Worm (Caenorhabditis elegans) whole organism, young adult: ENCODE results near the gene H08M01.1.

ENCODE experiments used
- C17E4.6 ChIP-seq: fragments of 200-800 bp; sonication (Bioruptor generic); IDR thresholded peaks from 2 replicates; pipeline ENCODE4 v1.3.6; 2022; ENCODE audit warnings: missing genetic modification reagents, missing genetic modification characterization, missing compliant biosample characterization
- D2030.7 ChIP-seq: fragments of 200-800 bp; sonication (Bioruptor generic); IDR thresholded peaks from 2 replicates; pipeline ENCODE4 v1.3.6; 2022; ENCODE audit warnings: missing genetic modification reagents, missing genetic modification characterization, missing compliant biosample characterization
- F39B2.1 ChIP-seq: fragments of 200-800 bp; sonication (Bioruptor generic); IDR thresholded peaks from 2 replicates; pipeline ENCODE4 v1.3.6; 2022; ENCODE audit warnings: missing genetic modification reagents, missing genetic modification characterization, missing compliant biosample characterization
- Y53F4B.3 ChIP-seq: fragments of 200-800 bp; sonication (Bioruptor generic); IDR thresholded peaks from 2 replicates; pipeline ENCODE4 v1.3.6; 2022; ENCODE audit warnings: missing genetic modification reagents, missing genetic modification characterization, missing compliant biosample characterization
- Y53G8AR.9 ChIP-seq: fragments of 200-800 bp; sonication (Bioruptor generic); conservative IDR thresholded peaks from 2 replicates; pipeline ENCODE4 v1.3.6; 2022; ENCODE audit warnings: missing genetic modification reagents, missing genetic modification characterization, missing compliant biosample characterization
- Y95B8A.8 ChIP-seq: fragments of 200-800 bp; sonication (Bioruptor generic); IDR thresholded peaks from 2 replicates; pipeline ENCODE4 v1.3.6; 2022; ENCODE audit warnings: missing genetic modification reagents, missing genetic modification characterization, missing compliant biosample characterization
- akir-1 ChIP-seq: fragments of 200-800 bp; sonication (Bioruptor generic); optimal IDR thresholded peaks from 2 replicates; lab custom pipeline; 2018; ENCODE audit warnings: mild to moderate bottlenecking, missing genetic modification characterization, moderate library complexity, missing compliant biosample characterization
- aptf-2 ChIP-seq: fragments of 200-800 bp; sonication (Bioruptor generic); conservative IDR thresholded peaks from 2 replicates; pipeline ENCODE4 v1.3.6; 2022; ENCODE audit warnings: missing genetic modification reagents, missing genetic modification characterization, missing compliant biosample characterization
- athp-1 ChIP-seq: sonication (generic microtip); optimal IDR thresholded peaks from 2 replicates; lab custom pipeline; 2017; ENCODE audit warnings: mild to moderate bottlenecking, missing genetic modification characterization, missing compliant biosample characterization
- bed-2 ChIP-seq: fragments of 200-800 bp; sonication (Bioruptor generic); IDR thresholded peaks from 2 replicates; pipeline ENCODE4 v1.3.6; 2022; ENCODE audit warnings: missing genetic modification reagents, missing genetic modification characterization, missing compliant biosample characterization
- cebp-2 ChIP-seq: fragments of 200-800 bp; sonication (Bioruptor generic); IDR thresholded peaks from 2 replicates; pipeline ENCODE4 v1.3.6; 2022; ENCODE audit warnings: missing genetic modification characterization, missing compliant biosample characterization
- ceh-100 ChIP-seq: fragments of 200-800 bp; sonication (Bioruptor generic); IDR thresholded peaks from 2 replicates; pipeline ENCODE4 v1.3.6; 2022; ENCODE audit warnings: missing genetic modification reagents, missing genetic modification characterization, missing compliant biosample characterization
- ceh-27 ChIP-seq: fragments of 200-800 bp; sonication (Bioruptor generic); optimal IDR thresholded peaks from 2 replicates; lab custom pipeline; 2018; ENCODE audit warnings: mild to moderate bottlenecking, missing genetic modification characterization, moderate library complexity, missing compliant biosample characterization
- ceh-91 ChIP-seq: fragments of 200-800 bp; sonication (Bioruptor generic); IDR thresholded peaks from 2 replicates; pipeline ENCODE4 v1.3.6; 2022; ENCODE audit warnings: missing genetic modification reagents, missing genetic modification characterization, missing compliant biosample characterization
- dox-1 ChIP-seq: fragments of 200-800 bp; sonication (Bioruptor generic); IDR thresholded peaks from 2 replicates; pipeline ENCODE4 v1.3.6; 2022; ENCODE audit warnings: missing genetic modification reagents, missing genetic modification characterization, missing compliant biosample characterization
- dpff-1 ChIP-seq: sonication (generic microtip); optimal IDR thresholded peaks from 2 replicates; lab custom pipeline; 2017; ENCODE audit warnings: mild to moderate bottlenecking, missing genetic modification characterization, missing compliant biosample characterization
- dpl-1 ChIP-seq: fragments of 150-350 bp; optimal IDR thresholded peaks from 2 replicates; lab custom pipeline; 2014; ENCODE audit warnings: missing biosample characterization, missing genetic modification reagents, missing genetic modification characterization
- efl-1 ChIP-seq: fragments of 150-350 bp; optimal IDR thresholded peaks from 2 replicates; lab custom pipeline; 2014; ENCODE audit warnings: missing biosample characterization, missing genetic modification reagents, missing genetic modification characterization
- ekl-4 ChIP-seq: fragments of 200-800 bp; sonication (Bioruptor generic); IDR thresholded peaks from 2 replicates; pipeline ENCODE4 v1.3.6; 2022; ENCODE audit warnings: missing genetic modification reagents, missing genetic modification characterization, missing compliant biosample characterization
- fkh-3 ChIP-seq: sonication (generic microtip); optimal IDR thresholded peaks from 2 replicates; lab custom pipeline; 2016; ENCODE audit warnings: mild to moderate bottlenecking, missing genetic modification characterization, missing compliant biosample characterization
- gei-17 ChIP-seq: fragments of 200-800 bp; sonication (Bioruptor generic); optimal IDR thresholded peaks from 2 replicates; lab custom pipeline; 2018; ENCODE audit warnings: mild to moderate bottlenecking, missing genetic modification characterization, missing compliant biosample characterization
- hmg-1.2 ChIP-seq: fragments of 200-800 bp; sonication (Bioruptor generic); IDR thresholded peaks from 2 replicates; pipeline ENCODE4 v1.3.6; 2022; ENCODE audit warnings: missing genetic modification reagents, missing genetic modification characterization, missing compliant biosample characterization
- hmg-20 ChIP-seq: fragments of 200-800 bp; sonication (Bioruptor generic); IDR thresholded peaks from 2 replicates; pipeline ENCODE4 v1.3.6; 2022; ENCODE audit warnings: missing genetic modification reagents, missing genetic modification characterization, missing compliant biosample characterization
- lag-1 ChIP-seq: fragments of 200-800 bp; sonication (Bioruptor generic); IDR thresholded peaks from 2 replicates; pipeline ENCODE4 v1.3.6; 2022; ENCODE audit warnings: missing genetic modification reagents, missing genetic modification characterization, missing compliant biosample characterization
- let-526 ChIP-seq: fragments of 200-800 bp; sonication (Bioruptor generic); IDR thresholded peaks from 2 replicates; pipeline ENCODE4 v1.3.6; 2022; ENCODE audit warnings: missing genetic modification reagents, missing genetic modification characterization, missing compliant biosample characterization
- lin-40 ChIP-seq: sonication (generic microtip); optimal IDR thresholded peaks from 2 replicates; lab custom pipeline; 2016; ENCODE audit warnings: missing genetic modification characterization, mild to moderate bottlenecking, missing compliant biosample characterization, missing genotype, missing genetic modification reagents
- lin-54 ChIP-seq: fragments of 200-800 bp; sonication (Bioruptor generic); optimal IDR thresholded peaks from 2 replicates; lab custom pipeline; 2018; ENCODE audit warnings: mild to moderate bottlenecking, missing genetic modification characterization, missing compliant biosample characterization
- lir-1 ChIP-seq: fragments of 200-800 bp; sonication (Bioruptor generic); conservative IDR thresholded peaks from 2 replicates; pipeline ENCODE4 v1.3.6; 2022; ENCODE audit warnings: missing genetic modification reagents, missing genetic modification characterization, missing compliant biosample characterization
- madf-10 ChIP-seq: sonication (generic microtip); optimal IDR thresholded peaks from 2 replicates; lab custom pipeline; 2016; ENCODE audit warnings: mild to moderate bottlenecking, missing genetic modification characterization, missing compliant biosample characterization
- madf-6 ChIP-seq: fragments of 200-800 bp; sonication (Bioruptor generic); IDR thresholded peaks from 2 replicates; pipeline ENCODE4 v1.3.6; 2022; ENCODE audit warnings: missing genetic modification reagents, missing genetic modification characterization, missing compliant biosample characterization
- madf-8 ChIP-seq: fragments of 200-800 bp; sonication (Bioruptor generic); conservative IDR thresholded peaks from 2 replicates; pipeline ENCODE4 v1.3.6; 2022; ENCODE audit warnings: missing genetic modification reagents, missing genetic modification characterization, missing compliant biosample characterization
- mel-28 ChIP-seq: sonication (generic microtip); optimal IDR thresholded peaks from 2 replicates; lab custom pipeline; 2016; ENCODE audit warnings: borderline replicate concordance, mild to moderate bottlenecking, missing genetic modification characterization, missing compliant biosample characterization
- nfya-2 ChIP-seq: fragments of 200-800 bp; sonication (Bioruptor generic); IDR thresholded peaks from 2 replicates; pipeline ENCODE4 v1.3.6; 2022; ENCODE audit warnings: missing genetic modification reagents, missing genetic modification characterization, missing compliant biosample characterization
- nfyb-1 ChIP-seq: fragments of 200-800 bp; sonication (Bioruptor generic); IDR thresholded peaks from 2 replicates; pipeline ENCODE4 v1.3.6; 2022; ENCODE audit warnings: missing genetic modification reagents, missing genetic modification characterization, missing compliant biosample characterization
- nhr-120 ChIP-seq: fragments of 200-800 bp; sonication (Bioruptor generic); IDR thresholded peaks from 2 replicates; pipeline ENCODE4 v1.3.6; 2022; ENCODE audit warnings: missing genetic modification characterization, missing compliant biosample characterization
- nhr-90 ChIP-seq: sonication (generic microtip); optimal IDR thresholded peaks from 2 replicates; lab custom pipeline; 2016; ENCODE audit warnings: missing genotype, mild to moderate bottlenecking, missing genetic modification characterization, missing compliant biosample characterization
- pbrm-1 ChIP-seq: fragments of 200-800 bp; sonication (Bioruptor generic); IDR thresholded peaks from 2 replicates; pipeline ENCODE4 v1.3.6; 2022; ENCODE audit warnings: missing genetic modification reagents, missing genetic modification characterization, missing compliant biosample characterization
- rcor-1 ChIP-seq: fragments of 200-800 bp; sonication (Bioruptor generic); IDR thresholded peaks from 2 replicates; pipeline ENCODE4 v1.3.6; 2022; ENCODE audit warnings: missing genetic modification reagents, missing genetic modification characterization, missing compliant biosample characterization
- repo-1 ChIP-seq: sonication (generic microtip); optimal IDR thresholded peaks from 2 replicates; lab custom pipeline; 2017; ENCODE audit warnings: mild to moderate bottlenecking, missing genetic modification characterization, missing compliant biosample characterization
- sdz-38 ChIP-seq: sonication (generic microtip); optimal IDR thresholded peaks from 2 replicates; lab custom pipeline; 2016; ENCODE audit warnings: missing genotype, missing genetic modification characterization, missing compliant biosample characterization
- snpc-1.1 ChIP-seq: sonication (generic microtip); optimal IDR thresholded peaks from 2 replicates; lab custom pipeline; 2017; ENCODE audit warnings: missing genetic modification characterization, mild to moderate bottlenecking, missing compliant biosample characterization, antibody characterized with exemption, moderate library complexity, missing genotype, missing genetic modification reagents; ENCODE audit not compliant: insufficient read depth
- sptf-2 ChIP-seq: fragments of 200-800 bp; sonication (Bioruptor generic); optimal IDR thresholded peaks from 2 replicates; lab custom pipeline; 2018; ENCODE audit warnings: mild to moderate bottlenecking, missing genetic modification characterization, missing compliant biosample characterization
- tlf-1 ChIP-seq: fragments of 200-800 bp; sonication (Bioruptor generic); optimal IDR thresholded peaks from 2 replicates; lab custom pipeline; 2018; ENCODE audit warnings: mild to moderate bottlenecking, missing genetic modification characterization, missing compliant biosample characterization
- xnd-1 ChIP-seq: sonication (generic microtip); optimal IDR thresholded peaks from 2 replicates; lab custom pipeline; 2016; ENCODE audit warnings: missing genotype, missing genetic modification reagents, missing genetic modification characterization, missing compliant biosample characterization
- zim-3 ChIP-seq: sonication (generic microtip); optimal IDR thresholded peaks from 2 replicates; lab custom pipeline; 2017; ENCODE audit warnings: mild to moderate bottlenecking, missing genetic modification characterization, moderate library complexity, missing compliant biosample characterization
- ztf-18 ChIP-seq: sonication (generic microtip); optimal IDR thresholded peaks from 2 replicates; lab custom pipeline; 2016; ENCODE audit warnings: missing genotype, mild to moderate bottlenecking, missing genetic modification characterization, missing compliant biosample characterization
- ztf-22 ChIP-seq: fragments of 200-800 bp; sonication (Bioruptor generic); optimal IDR thresholded peaks from 2 replicates; lab custom pipeline; 2018; ENCODE audit warnings: mild to moderate bottlenecking, missing genetic modification characterization, moderate library complexity, missing compliant biosample characterization

The H08M01.1 gene

DNA sequence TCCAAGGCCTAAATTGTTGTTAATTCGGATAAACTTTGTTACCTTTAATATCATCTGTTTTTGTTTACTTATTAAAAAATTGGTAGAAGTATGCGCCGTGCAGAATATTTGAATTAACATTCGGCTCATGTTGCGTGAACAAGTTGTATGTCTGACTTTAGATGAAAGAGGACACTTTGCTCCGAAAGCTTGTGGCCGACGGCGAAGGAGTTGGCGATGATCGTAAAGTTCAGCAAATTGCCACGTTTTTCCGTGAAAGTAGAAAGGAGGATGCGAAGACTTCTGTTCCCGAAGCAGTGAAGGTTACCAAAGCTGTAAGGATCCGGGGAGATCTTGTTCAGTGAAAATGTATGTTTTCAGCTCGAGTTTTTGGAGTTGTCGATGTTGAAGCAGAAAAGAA, 46.4 kb upstream of the H08M01.1 start, which contains the start of gene thoc-7 (continued):
- no peak for TF ChIP-seq gei-17 (GFP tag; lab: Kevin White, UChicago)
- TF ChIP-seq ceh-100 (GFP tag; lab: Robert Waterston, UW): 0 out of 2 replicates have a peak, but pooled peaks have one; percentile 39
- no peak for TF ChIP-seq fkh-3
- TF ChIP-seq lin-40 (tag; lab: Kevin White, UChicago): no peak
- TF ChIP-seq ztf-22 (GFP tag; lab: Kevin White, UChicago): no peak
- TF ChIP-seq mel-28 (tag; lab: Kevin White, UChicago): no peak
- TF ChIP-seq Y95B8A.8: 0 out of 2 replicates have a peak, but pooled peaks have one; percentile 5
- TF ChIP-seq Y53F4B.3 (GFP tag; lab: Robert Waterston, UW): no peak
- no peak for TF ChIP-seq madf-8 (GFP tag; lab: Robert Waterston, UW)

DNA sequence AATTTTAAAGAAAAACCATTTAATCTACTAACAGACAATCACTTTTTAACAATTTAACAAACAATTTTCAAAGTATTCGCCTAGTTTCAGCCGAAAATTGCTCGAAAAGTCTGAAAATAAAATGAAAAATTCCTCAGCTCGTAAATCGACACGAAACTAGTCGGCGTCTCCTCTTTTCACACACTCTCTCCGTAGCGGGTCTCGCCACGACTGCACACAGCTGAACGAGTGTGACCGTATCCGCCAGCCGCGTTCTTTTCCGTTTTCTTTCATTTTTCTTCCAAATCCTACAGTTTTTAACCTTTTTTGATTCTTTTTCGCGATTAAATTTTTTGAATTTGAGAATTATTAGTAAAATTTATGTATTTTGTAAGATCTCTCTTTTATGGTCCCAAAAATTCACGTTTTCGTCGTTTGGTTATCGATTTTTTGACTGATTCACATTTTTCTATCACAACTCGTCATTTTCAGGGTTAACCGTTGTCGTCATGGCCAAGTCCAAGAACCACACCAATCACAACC, 45.6 kb upstream of the H08M01.1 start, which contains the start of gene rpl-29:
TSS of gene rpl-29 (plus strand) at position 472 of the 522 bp plus-strand sequence.
- TF ChIP-seq repo-1 (tag; lab: Kevin White, UChicago) (peak; percentile 50), efl-1 (GFP tag; lab: Kevin White, UChicago) (peak; percentile 63), athp-1 (tag; lab: Kevin White, UChicago) (peak; percentile 43), dox-1 (GFP tag; lab: Robert Waterston, UW) (peak; percentile 91), cebp-2 (0 out of 2 replicates have a peak, but pooled peaks have one; percentile 56), hmg-20 (GFP tag; lab: Robert Waterston, UW) (peak; percentile 70; the same call in 1 of the 2 replicates), pbrm-1 (peak; percentile 80), akir-1 (GFP tag; lab: Kevin White, UChicago) (no peak), madf-6 (GFP tag; lab: Robert Waterston, UW) (peak; percentile 94), Y53G8AR.9 (peak; percentile 85), dpl-1 (peak; percentile 39), sdz-38 (tag; lab: Kevin White, UChicago) (no peak), aptf-2 (no peak), C17E4.6 (GFP tag; lab: Robert Waterston, UW) (0 out of 2 replicates have a peak, but pooled peaks have one; percentile 34), let-526 (GFP tag; lab: Robert Waterston, UW) (no peak), madf-8 (GFP tag; lab: Robert Waterston, UW) (peak; percentile 78), ztf-18 (tag; lab: Kevin White, UChicago) (no peak), hmg-1.2 (GFP tag; lab: Robert Waterston, UW) (peak; percentile 98), ceh-27 (GFP tag; lab: Kevin White, UChicago) (peak; percentile 62), lin-54 (GFP tag; lab: Kevin White, UChicago) (peak; percentile 83), snpc-1.1 (peak; percentile 67), rcor-1 (GFP tag; lab: Robert Waterston, UW) (peak; percentile 62), nhr-120 (GFP tag; lab: Robert Waterston, UW) (no peak), nfyb-1 (GFP tag; lab: Robert Waterston, UW) (peak; percentile 89), zim-3 (tag; lab: Kevin White, UChicago) (no peak), D2030.7 (peak; percentile 83), ceh-91 (peak; percentile 74), nhr-90 (tag; lab: Kevin White, UChicago) (no peak), madf-10 (tag; lab: Kevin White, UChicago) (peak; percentile 94), sptf-2 (GFP tag; lab: Kevin White, UChicago) (no peak), dpff-1 (tag; lab: Kevin White, UChicago) (no peak), lag-1 (GFP tag; lab: Robert Waterston, UW) (no peak), bed-2 (no peak), xnd-1 (tag; lab: Kevin White, UChicago) (peak; percentile 79), tlf-1 (GFP tag; lab: Kevin White, UChicago) (peak; percentile 74), lir-1 (GFP tag; lab: Robert Waterston, UW) (peak; percentile 48; the same call in 1 of the 2 replicates), ekl-4 (peak; percentile 72), F39B2.1 (GFP tag; lab: Robert Waterston, UW) (no peak), nfya-2 (GFP tag; lab: Robert Waterston, UW) (no peak)
